Fruit fly (Drosophila melanogaster) whole organism, pupa: ENCODE results near the gene Alg10.

ENCODE experiments used
- CG10348 ChIP-seq: fragments of 200-800 bp; sonication (Bioruptor generic); IDR thresholded peaks from 2 replicates; pipeline ENCODE4 v1.3.6; 2022; ENCODE audit warnings: missing biosample characterization, missing genetic modification characterization
- CG12605 ChIP-seq: fragments of 200-800 bp; sonication (Bioruptor generic); IDR thresholded peaks from 2 replicates; pipeline ENCODE4 v1.3.6; 2022; ENCODE audit warnings: missing biosample characterization, missing genetic modification characterization
- CG13204 ChIP-seq: fragments of 200-800 bp; sonication (Bioruptor generic); optimal IDR thresholded peaks from 2 replicates; lab custom pipeline; 2018; ENCODE audit warnings: missing biosample characterization, mild to moderate bottlenecking, missing genetic modification characterization, moderate library complexity
- CG14655 ChIP-seq: fragments of 200-800 bp; sonication (Bioruptor generic); optimal IDR thresholded peaks from 3 replicates; lab custom pipeline; 2017; ENCODE audit warnings: mild to moderate bottlenecking, missing biosample characterization, missing genetic modification reagents, missing genetic modification characterization
- CG15710 ChIP-seq: fragments of 200-800 bp; sonication (Bioruptor generic); optimal IDR thresholded peaks from 2 replicates; lab custom pipeline; 2018; ENCODE audit warnings: missing biosample characterization, mild to moderate bottlenecking, missing genetic modification characterization, moderate library complexity
- CG17806 ChIP-seq: fragments of 200-800 bp; sonication (Bioruptor generic); optimal IDR thresholded peaks from 2 replicates; lab custom pipeline; 2018; ENCODE audit warnings: missing biosample characterization, mild to moderate bottlenecking, missing genetic modification characterization, moderate library complexity
- CG32121 ChIP-seq: fragments of 200-800 bp; sonication (Bioruptor generic); IDR thresholded peaks from 2 replicates; pipeline ENCODE4 v1.3.6; 2022; ENCODE audit warnings: missing biosample characterization, missing genetic modification characterization
- CG34367 ChIP-seq: fragments of 200-800 bp; sonication (Bioruptor generic); optimal IDR thresholded peaks from 2 replicates; lab custom pipeline; 2018; ENCODE audit warnings: missing biosample characterization, mild to moderate bottlenecking, missing genetic modification characterization
- CG4496 ChIP-seq: fragments of 200-800 bp; sonication (Bioruptor generic); IDR thresholded peaks from 3 replicates; pipeline ENCODE4 v1.3.6; 2022; ENCODE audit warnings: missing biosample characterization, missing genetic modification characterization
- CG8159 ChIP-seq: fragments of 200-800 bp; sonication (Bioruptor generic); optimal IDR thresholded peaks from 3 replicates; lab custom pipeline; 2018; ENCODE audit warnings: missing biosample characterization, mild to moderate bottlenecking, missing genetic modification characterization, moderate library complexity
- CG8301 ChIP-seq: fragments of 200-800 bp; sonication (Bioruptor generic); optimal IDR thresholded peaks from 2 replicates; lab custom pipeline; 2018; ENCODE audit warnings: missing biosample characterization, mild to moderate bottlenecking, missing genetic modification characterization
- CG9948 ChIP-seq: fragments of 200-800 bp; sonication (Bioruptor generic); optimal IDR thresholded peaks from 2 replicates; lab custom pipeline; 2018; ENCODE audit warnings: missing biosample characterization, mild to moderate bottlenecking, missing genetic modification characterization, moderate library complexity
- D1 ChIP-seq: fragments of 200-800 bp; sonication (Bioruptor generic); optimal IDR thresholded peaks from 2 replicates; lab custom pipeline; 2018; ENCODE audit warnings: missing biosample characterization, mild to moderate bottlenecking, missing genetic modification characterization, moderate library complexity
- EcR ChIP-seq: fragments of 200-800 bp; sonication (Bioruptor generic); optimal IDR thresholded peaks from 3 replicates; lab custom pipeline; 2019; ENCODE audit warnings: missing biosample characterization, missing genetic modification characterization, mild to moderate bottlenecking, moderate library complexity, missing genetic modification reagents
- Ets98B ChIP-seq: fragments of 200-800 bp; sonication (Bioruptor generic); IDR thresholded peaks from 2 replicates; pipeline ENCODE4 v1.3.6; 2022; ENCODE audit warnings: missing biosample characterization, missing genetic modification characterization
- Pif1A ChIP-seq: fragments of 200-800 bp; sonication (Bioruptor generic); optimal IDR thresholded peaks from 3 replicates; lab custom pipeline; 2016; ENCODE audit warnings: missing biosample characterization, missing genetic modification characterization
- Pif1B ChIP-seq: fragments of 200-800 bp; sonication (Bioruptor generic); optimal IDR thresholded peaks from 3 replicates; lab custom pipeline; 2016; ENCODE audit warnings: missing biosample characterization, missing genetic modification characterization
- Snoo ChIP-seq: fragments of 200-800 bp; sonication (Bioruptor generic); optimal IDR thresholded peaks from 3 replicates; lab custom pipeline; 2017; ENCODE audit warnings: missing biosample characterization, mild to moderate bottlenecking, missing genetic modification characterization, inconsistent platforms
- fd96Ca ChIP-seq: fragments of 200-800 bp; sonication (Bioruptor generic); IDR thresholded peaks from 3 replicates; pipeline ENCODE4 v1.3.6; 2022; ENCODE audit warnings: missing biosample characterization, missing genetic modification characterization
- gl ChIP-seq: fragments of 200-800 bp; sonication (Bioruptor generic); optimal IDR thresholded peaks from 2 replicates; lab custom pipeline; 2018; ENCODE audit warnings: missing biosample characterization, mild to moderate bottlenecking, missing genetic modification characterization
- rn ChIP-seq: fragments of 200-800 bp; sonication (Bioruptor generic); IDR thresholded peaks from 2 replicates; pipeline ENCODE4 v1.3.6; 2022; ENCODE audit warnings: missing biosample characterization, missing genetic modification characterization

Gene Alg10

DNA sequence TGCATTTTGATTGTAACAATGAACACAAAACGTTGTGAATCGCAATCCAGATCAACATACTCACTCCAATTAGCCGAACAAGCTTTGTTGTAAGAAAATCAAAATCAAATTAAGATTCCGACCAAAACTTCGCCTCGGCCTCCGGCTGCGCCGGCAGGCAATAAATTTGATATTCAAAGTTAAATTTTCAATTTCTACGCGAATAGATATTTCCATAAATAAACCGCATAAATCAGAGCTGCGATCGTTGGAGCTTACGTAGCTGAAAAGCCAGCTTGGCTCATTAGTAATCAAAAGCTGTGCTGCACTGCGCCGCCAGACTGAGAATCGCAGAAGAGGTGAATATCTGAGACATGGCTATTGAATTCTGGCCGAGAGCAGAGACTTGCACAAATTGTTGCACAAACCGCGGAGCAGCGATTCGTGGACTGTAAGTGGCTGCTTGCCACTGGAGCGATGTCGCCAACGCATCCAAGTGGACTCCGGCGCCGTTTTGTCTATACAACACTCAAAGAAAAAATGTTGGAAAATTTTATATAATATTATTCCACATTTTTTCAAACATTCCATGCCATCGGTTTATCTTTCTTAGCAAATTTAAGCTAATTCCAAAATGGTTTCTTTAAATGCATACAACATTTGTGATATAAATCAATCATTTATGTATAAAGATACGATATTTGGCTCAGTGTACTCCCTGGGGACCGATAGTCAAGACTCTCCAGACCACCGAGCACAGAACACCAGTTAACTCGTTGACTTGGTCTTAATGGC is 16.1 kb upstream of the Alg10 start:
- TF ChIP-seq EcR (GFP tag; lab: Kevin White, UChicago): peak; percentile 21
- TF ChIP-seq rn (GFP tag; lab: Robert Waterston, UW): no peak; the same call in 1 of the 2 replicates
- peak; percentile 61; the same call in 1 of the 3 replicates for TF ChIP-seq fd96Ca
- TF ChIP-seq D1 (tag; lab: Kevin White, UChicago): peak; percentile 65
- TF ChIP-seq CG32121 (GFP tag; lab: Robert Waterston, UW): peak; percentile 54; the same call in 1 of the 2 replicates
- peak; percentile 64 for TF ChIP-seq Pif1B (GFP tag; lab: Kevin White, UChicago)
- peak; percentile 87 for TF ChIP-seq CG14655 (GFP tag; lab: Kevin White, UChicago)
- no peak for TF ChIP-seq Snoo (tag; lab: Kevin White, UChicago)
- peak; percentile 68 for TF ChIP-seq Pif1A (GFP tag; lab: Kevin White, UChicago)
- TF ChIP-seq CG12605 (GFP tag; lab: Robert Waterston, UW): peak; percentile 41
- peak; percentile 88 for TF ChIP-seq CG8159
- peak; percentile 81 for TF ChIP-seq CG15710 (tag; lab: Kevin White, UChicago)
- peak; percentile 59 for TF ChIP-seq CG13204 (GFP tag; lab: Kevin White, UChicago)
- TF ChIP-seq CG9948 (tag; lab: Kevin White, UChicago): peak; percentile 87
- TF ChIP-seq CG17806 (tag; lab: Kevin White, UChicago): peak; percentile 88
- peak; percentile 66 for TF ChIP-seq gl (tag; lab: Kevin White, UChicago)
- peak; percentile 85 for TF ChIP-seq CG8301 (tag; lab: Kevin White, UChicago)
- TF ChIP-seq CG10348: no peak
- TF ChIP-seq Ets98B (GFP tag; lab: Robert Waterston, UW): peak; percentile 68
- TF ChIP-seq CG4496 (GFP tag; lab: Robert Waterston, UW): peak; percentile 77
- peak; percentile 76 for TF ChIP-seq CG34367
- TF ChIP-seq, all 21 proteins: peak for 18

- TF ChIP-seq D1 (tag; lab: Kevin White, UChicago) (no peak), Snoo (tag; lab: Kevin White, UChicago) (peak; percentile 77), gl (tag; lab: Kevin White, UChicago) (no peak)
- TF ChIP-seq, all 21 proteins: peak for 1
These were observed 14.0 kb upstream of the Alg10 start, which contains the start of gene CG6216 for dm6 chr3L:11150735-11151287. Gene CG6216 (minus strand): TSS chr3L:11150785.

dm6 chr3L:11155380-11155779 is 9.4 kb upstream of the Alg10 start:
- TF ChIP-seq EcR (GFP tag; lab: Kevin White, UChicago): no peak
- TF ChIP-seq Pif1A (GFP tag; lab: Kevin White, UChicago): peak; percentile 54
- no peak for TF ChIP-seq CG13204 (GFP tag; lab: Kevin White, UChicago)
- peak; percentile 8; the same call in 1 of the 2 replicates for TF ChIP-seq CG12605 (GFP tag; lab: Robert Waterston, UW)
- TF ChIP-seq D1 (tag; lab: Kevin White, UChicago): no peak
- peak; percentile 23 for TF ChIP-seq Snoo (tag; lab: Kevin White, UChicago)
- peak; percentile 58 for TF ChIP-seq CG14655 (GFP tag; lab: Kevin White, UChicago)
- peak; percentile 77 for TF ChIP-seq Ets98B (GFP tag; lab: Robert Waterston, UW)
- peak; percentile 68 for TF ChIP-seq fd96Ca
- no peak for TF ChIP-seq CG8159
- peak; percentile 15; the same call in 1 of the 2 replicates for TF ChIP-seq CG10348
- TF ChIP-seq CG4496 (GFP tag; lab: Robert Waterston, UW): peak; percentile 77
- TF ChIP-seq Pif1B (GFP tag; lab: Kevin White, UChicago): peak; percentile 44
- TF ChIP-seq rn (GFP tag; lab: Robert Waterston, UW): peak; percentile 51; the same call in 1 of the 2 replicates
- peak; percentile 19 for TF ChIP-seq CG15710 (tag; lab: Kevin White, UChicago)
- no peak for TF ChIP-seq CG34367
- no peak for TF ChIP-seq CG17806 (tag; lab: Kevin White, UChicago)
- peak; percentile 46 for TF ChIP-seq CG8301 (tag; lab: Kevin White, UChicago)
- TF ChIP-seq CG32121 (GFP tag; lab: Robert Waterston, UW): peak; percentile 74

DNA sequence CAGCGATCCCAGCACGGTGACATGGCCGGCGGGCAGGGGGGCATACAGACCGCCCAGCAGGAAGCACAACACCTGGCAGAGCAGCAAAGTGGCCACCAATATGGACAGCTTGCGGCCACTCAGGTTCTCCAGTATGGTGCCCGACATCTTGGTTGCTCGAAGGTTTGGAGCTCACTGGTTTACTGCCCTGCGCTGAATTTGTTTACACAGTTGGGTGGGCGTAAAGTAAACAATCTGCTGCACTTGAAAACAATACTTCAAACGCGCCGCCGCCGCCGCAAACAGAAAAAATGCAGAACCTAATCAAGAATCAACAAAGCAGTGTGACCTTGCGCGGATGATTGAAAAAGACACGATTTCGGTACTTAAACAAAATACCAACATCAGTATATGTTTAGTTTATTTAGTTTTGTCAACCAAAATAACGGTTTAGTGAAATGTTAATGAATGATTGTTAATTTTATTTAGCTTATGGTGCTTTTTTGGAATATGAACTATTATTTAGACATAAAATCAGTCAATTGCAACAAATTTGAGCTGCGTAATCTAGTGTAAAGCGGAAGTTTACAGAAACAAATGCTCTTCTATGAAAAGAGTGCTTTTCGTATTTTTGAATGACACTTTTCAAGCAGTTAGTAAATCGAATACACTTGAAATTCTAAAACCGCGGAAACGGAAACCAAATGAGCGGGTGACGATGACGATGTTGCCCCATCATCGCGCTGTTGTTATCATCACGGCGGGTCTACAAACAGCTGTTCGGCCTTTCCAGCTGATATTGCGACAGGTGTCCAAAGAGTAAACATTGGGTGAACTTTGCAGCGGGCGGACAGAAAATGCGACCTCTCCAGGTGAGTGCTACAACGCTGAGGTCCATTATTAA is 4.8 kb downstream of the Alg10 start, which contains the start of the genes wls and Adck5:
wls (minus strand) TSS at position 327 of the 883 bp plus-strand sequence.
Adck5 (plus strand) TSS at position 519 of the 883 bp plus-strand sequence.
- no peak for TF ChIP-seq rn (GFP tag; lab: Robert Waterston, UW)
- TF ChIP-seq gl (tag; lab: Kevin White, UChicago): peak; percentile 38
- TF ChIP-seq CG34367: peak; percentile 53
- no peak for TF ChIP-seq CG10348
- 0 out of 2 replicates have a peak, but pooled peaks have one; percentile 35 for TF ChIP-seq CG32121 (GFP tag; lab: Robert Waterston, UW)
- TF ChIP-seq EcR (GFP tag; lab: Kevin White, UChicago): no peak
- TF ChIP-seq Snoo (tag; lab: Kevin White, UChicago): peak; percentile 78
- peak; percentile 78 for TF ChIP-seq CG4496 (GFP tag; lab: Robert Waterston, UW)
- no peak for TF ChIP-seq CG14655 (GFP tag; lab: Kevin White, UChicago)
- no peak for TF ChIP-seq D1 (tag; lab: Kevin White, UChicago)
- 0 out of 3 replicates have a peak, but pooled peaks have one; percentile 21 for TF ChIP-seq fd96Ca
- no peak for TF ChIP-seq CG8301 (tag; lab: Kevin White, UChicago)
- TF ChIP-seq CG13204 (GFP tag; lab: Kevin White, UChicago): no peak
- peak; percentile 64 for TF ChIP-seq CG12605 (GFP tag; lab: Robert Waterston, UW)
- TF ChIP-seq Ets98B (GFP tag; lab: Robert Waterston, UW): peak; percentile 18; the same call in 1 of the 2 replicates
- no peak for TF ChIP-seq CG8159
- no peak for TF ChIP-seq CG9948 (tag; lab: Kevin White, UChicago)
